Worm (Caenorhabditis elegans) whole organism, L1 larva: ENCODE measurements around the gene C45B11.2.

Source experiments
- aly-2 ChIP-seq: fragments of 150-350 bp; optimal IDR thresholded peaks from 2 replicates; lab custom pipeline; 2014; ENCODE audit warnings: missing biosample characterization, missing genetic modification characterization
- ceh-82 ChIP-seq, 3 experiments: fragments of 150-350 bp in 1 of 3; sonication (generic microtip) in 2 of 3; optimal IDR thresholded peaks; 2 replicates each; lab custom pipeline; 2014 to 2017; ENCODE audit warnings: missing biosample characterization in 3 of 3, missing genetic modification characterization in 3 of 3
- efl-1 ChIP-seq, 4 experiments: fragments of 150-350 bp; optimal IDR thresholded peaks in 3 of 4; peaks in 1 of 4; 1 replicate in 1 of 4; 2 replicates in 3 of 4; lab custom pipeline; 2014; ENCODE audit warnings: missing biosample characterization in 2 of 4, missing genetic modification characterization in 2 of 4, missing genetic modification reagents in 2 of 4
- egl-13 ChIP-seq: sonication (generic microtip); optimal IDR thresholded peaks from 2 replicates; lab custom pipeline; 2016; ENCODE audit warnings: missing genotype, missing genetic modification reagents, missing genetic modification characterization, missing compliant biosample characterization
- nhr-12 ChIP-seq: sonication (generic microtip); optimal IDR thresholded peaks from 2 replicates; lab custom pipeline; 2017; ENCODE audit warnings: missing biosample characterization, missing genetic modification characterization
- nhr-84 ChIP-seq: sonication (generic microtip); optimal IDR thresholded peaks from 2 replicates; lab custom pipeline; 2017; ENCODE audit warnings: missing biosample characterization, missing genetic modification characterization
- unc-62 ChIP-seq: fragments of 150-350 bp; optimal IDR thresholded peaks from 2 replicates; lab custom pipeline; 2014; ENCODE audit warnings: missing biosample characterization, missing genetic modification reagents, missing genetic modification characterization
- ztf-11 ChIP-seq, 2 experiments: sonication (generic microtip); optimal IDR thresholded peaks; 2 replicates each; lab custom pipeline; 2016 to 2017; ENCODE audit warnings: missing genetic modification characterization in 2 of 2, missing biosample characterization in 1 of 2, missing compliant biosample characterization in 1 of 2

- TF ChIP-seq egl-13, result peak; percentile 71
- TF ChIP-seq nhr-12 (tag; lab: Kevin White, UChicago), result no peak
- TF ChIP-seq aly-2 (tag; lab: Kevin White, UChicago), result peak; percentile 53
- TF ChIP-seq nhr-84 (tag; lab: Kevin White, UChicago), result no peak
- TF ChIP-seq ztf-11 (tag; optimal IDR thresholded peaks at IDR 0.05; lab: Kevin White, UChicago), result peak in 1 of 2 experiments; percentile 88
- TF ChIP-seq unc-62 (GFP tag; lab: Kevin White, UChicago), result no peak
- TF ChIP-seq ceh-82 (tag; optimal IDR thresholded peaks at IDR 0.05; lab: Kevin White, UChicago), result peak; percentile 32 to 64 (median 59)
- TF ChIP-seq efl-1 (optimal IDR thresholded peaks at IDR 0.05; lab: Kevin White, UChicago), result peak; percentile 78 to 84
- peak; percentile 69 to 96 for TF ChIP-seq efl-1 (GFP tag; optimal IDR thresholded peaks at IDR 0.05 in 1 of 2; lab: Kevin White, UChicago)
Observed at ce11 chrV:11039379-11039954, 3.0 kb upstream of the C45B11.2 start, which contains the start of gene pak-2.
